Fruit fly (Drosophila melanogaster) whole organism: ENCODE measurements around the gene CG13046.

Experiments
- CG8478 ChIP-seq: fragments of >200 bp; optimal IDR thresholded peaks from 2 replicates; lab custom pipeline; 2018; ENCODE audit warnings: inconsistent platforms
- Dll ChIP-seq: fragments of >200 bp; optimal IDR thresholded peaks from 2 replicates; lab custom pipeline; 2017
- EcR ChIP-seq, 2 experiments: fragments of >200 bp; optimal IDR thresholded peaks; 2 replicates each; lab custom pipeline; 2017; ENCODE audit warnings: missing biosample characterization in 2 of 2, missing genetic modification characterization in 2 of 2, missing genetic modification reagents in 2 of 2
- pan ChIP-seq: fragments of >200 bp; optimal IDR thresholded peaks from 2 replicates; lab custom pipeline; 2017
- psq ChIP-seq: fragments of >200 bp; optimal IDR thresholded peaks from 2 replicates; lab custom pipeline; 2017
- usp ChIP-seq: fragments of >200 bp; optimal IDR thresholded peaks from 2 replicates; lab custom pipeline; 2017; ENCODE audit warnings: missing biosample characterization, missing genetic modification characterization, mixed read lengths

Gene CG13046

dm6 chr3L:16288322-16288721 lies at the start of gene CG13046:
TSS of gene CG13046 (minus strand) at chr3L:16288422.
- no peak for TF ChIP-seq Dll (lab: Kevin White, UChicago)
- no peak for TF ChIP-seq psq

- no peak for TF ChIP-seq EcR (GFP tag; optimal IDR thresholded peaks at IDR 0.05; lab: Kevin White, UChicago)
- TF ChIP-seq CG8478 (lab: Kevin White, UChicago) = no peak
- TF ChIP-seq Dll (lab: Kevin White, UChicago) = no peak
- TF ChIP-seq psq = no peak
- TF ChIP-seq pan (lab: Kevin White, UChicago) = no peak
- no peak for TF ChIP-seq usp (GFP tag; lab: Kevin White, UChicago)
Measured at dm6 chr3L:16337739-16338138, 49.5 kb upstream of the CG13046 start.

DNA sequence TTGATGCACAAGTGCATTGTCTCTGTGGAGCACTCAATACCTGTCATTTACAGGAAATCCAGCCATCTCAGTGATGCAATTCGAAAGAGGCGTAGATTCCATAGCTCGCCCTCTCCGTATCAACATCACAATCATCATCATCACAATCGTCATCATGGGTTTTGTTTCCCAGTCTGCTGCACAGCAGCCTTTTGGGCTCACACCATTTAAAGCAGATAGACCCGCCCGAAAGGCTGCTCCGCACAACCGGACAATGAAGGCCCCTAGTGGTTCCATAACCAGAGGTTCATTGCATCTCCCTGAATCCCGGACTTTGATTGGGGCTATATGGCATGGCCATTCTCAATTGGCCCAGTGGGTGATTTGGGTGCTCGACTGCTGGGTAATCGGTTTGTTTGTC lies 46.7 kb upstream of the CG13046 start:
- no peak for TF ChIP-seq psq
- TF ChIP-seq pan (lab: Kevin White, UChicago) = no peak
- TF ChIP-seq CG8478 (lab: Kevin White, UChicago) = no peak
- no peak for TF ChIP-seq usp (GFP tag; lab: Kevin White, UChicago)
- no peak for TF ChIP-seq Dll (lab: Kevin White, UChicago)
- no peak for TF ChIP-seq EcR (GFP tag; optimal IDR thresholded peaks at IDR 0.05; lab: Kevin White, UChicago)

dm6 chr3L:16333013-16333412 lies 44.8 kb upstream of the CG13046 start, which contains the start of gene CG13056:
TSS of gene CG13056 (plus strand) at chr3L:16333313.
- no peak for TF ChIP-seq usp (GFP tag; lab: Kevin White, UChicago)
- no peak for TF ChIP-seq CG8478 (lab: Kevin White, UChicago)
- TF ChIP-seq psq = no peak
- TF ChIP-seq pan (lab: Kevin White, UChicago) = no peak
- no peak for TF ChIP-seq EcR (GFP tag; optimal IDR thresholded peaks at IDR 0.05; lab: Kevin White, UChicago)
- TF ChIP-seq Dll (lab: Kevin White, UChicago) = no peak

DNA sequence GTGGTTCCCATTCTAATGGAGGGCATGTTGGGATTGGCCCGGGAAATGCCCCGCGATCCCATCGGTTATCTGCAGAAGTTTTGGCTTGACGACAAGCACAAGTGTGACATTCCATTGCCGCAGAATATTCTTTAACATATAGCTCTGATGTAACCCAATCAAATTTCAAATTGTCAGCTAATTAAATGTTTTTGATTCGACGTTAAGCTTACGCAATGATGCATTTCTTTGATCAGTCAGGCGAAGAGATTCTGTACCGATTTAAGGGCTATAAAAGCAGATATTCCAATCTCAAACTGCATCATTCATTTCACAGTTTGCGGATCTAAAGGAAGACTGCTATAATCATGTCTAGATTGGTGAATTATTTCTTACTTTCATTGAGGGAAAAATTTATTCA lies 43.4 kb upstream of the CG13046 start, which contains the start of gene retinin:
Gene retinin (plus strand): TSS at position 301 of the 400 bp plus-strand sequence.
- TF ChIP-seq Dll (lab: Kevin White, UChicago) (no peak), pan (lab: Kevin White, UChicago) (no peak), usp (GFP tag; lab: Kevin White, UChicago) (no peak), EcR (GFP tag; optimal IDR thresholded peaks at IDR 0.05; lab: Kevin White, UChicago) (no peak), CG8478 (lab: Kevin White, UChicago) (no peak), psq (no peak)

dm6 chr3L:16330740-16331139 lies 42.5 kb upstream of the CG13046 start, which contains the start of gene CG33060:
TSS of gene CG33060 (plus strand) at chr3L:16331040.
- TF ChIP-seq EcR (GFP tag; optimal IDR thresholded peaks at IDR 0.05; lab: Kevin White, UChicago) (no peak), CG8478 (lab: Kevin White, UChicago) (no peak), usp (GFP tag; lab: Kevin White, UChicago) (no peak), pan (lab: Kevin White, UChicago) (no peak), Dll (lab: Kevin White, UChicago) (no peak), psq (no peak)

dm6 chr3L:16329495-16329894 lies 41.3 kb upstream of the CG13046 start, which contains the start of gene CG33061:
TSS of gene CG33061 (plus strand) at chr3L:16329795.
- no peak for TF ChIP-seq pan (lab: Kevin White, UChicago)
- no peak for TF ChIP-seq EcR (GFP tag; optimal IDR thresholded peaks at IDR 0.05; lab: Kevin White, UChicago)
- TF ChIP-seq usp (GFP tag; lab: Kevin White, UChicago) = no peak
- TF ChIP-seq CG8478 (lab: Kevin White, UChicago) = no peak
- no peak for TF ChIP-seq Dll (lab: Kevin White, UChicago)
- TF ChIP-seq psq = no peak

dm6 chr3L:16328207-16328891 lies 40.1 kb upstream of the CG13046 start, which contains the start of gene CG13058:
TSS of gene CG13058 (plus strand) at chr3L:16328841.
- TF ChIP-seq Dll (lab: Kevin White, UChicago) (no peak), usp (GFP tag; lab: Kevin White, UChicago) (no peak), pan (lab: Kevin White, UChicago) (no peak), EcR (GFP tag; optimal IDR thresholded peaks at IDR 0.05; lab: Kevin White, UChicago) (no peak), CG8478 (lab: Kevin White, UChicago) (no peak), psq (no peak)

DNA sequence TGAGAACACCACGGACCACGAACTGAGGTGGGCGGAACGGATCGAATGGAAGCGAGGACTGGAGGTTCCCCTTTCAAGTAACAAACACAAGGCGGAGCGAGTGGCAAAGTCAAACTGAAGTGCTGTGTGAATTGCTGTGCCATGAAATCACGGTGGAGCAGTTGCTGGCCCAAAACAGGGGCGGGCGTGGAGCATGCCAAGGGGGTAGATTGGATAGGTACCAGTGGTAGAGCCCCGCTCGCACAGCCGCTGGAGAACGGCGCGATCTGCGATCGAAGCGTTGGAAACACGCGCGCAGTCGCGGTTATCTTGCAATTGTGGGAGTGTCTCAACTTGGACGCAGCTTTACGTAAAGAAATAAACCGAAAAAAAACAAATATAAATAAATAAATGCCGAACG lies 39.6 kb upstream of the CG13046 start, which contains the start of gene CG13038:
Gene CG13038 (minus strand): TSS at position 118 of the 400 bp plus-strand sequence.
- TF ChIP-seq CG8478 (lab: Kevin White, UChicago) (no peak), pan (lab: Kevin White, UChicago) (no peak), Dll (lab: Kevin White, UChicago) (no peak), usp (GFP tag; lab: Kevin White, UChicago) (no peak), EcR (GFP tag; optimal IDR thresholded peaks at IDR 0.05; lab: Kevin White, UChicago) (no peak), psq (no peak)

- TF ChIP-seq CG8478 (lab: Kevin White, UChicago) (no peak), pan (lab: Kevin White, UChicago) (no peak), EcR (GFP tag; optimal IDR thresholded peaks at IDR 0.05; lab: Kevin White, UChicago) (no peak), Dll (lab: Kevin White, UChicago) (no peak), usp (GFP tag; lab: Kevin White, UChicago) (no peak), psq (no peak)
Measured at dm6 chr3L:16326657-16327056, 38.4 kb upstream of the CG13046 start, which contains the start of the genes CG13040 and CG13039. TSS of gene CG13040 (minus strand) at chr3L:16326757. TSS of gene CG13039 (minus strand) at chr3L:16326762.

- TF ChIP-seq psq (no peak), Dll (lab: Kevin White, UChicago) (no peak), usp (GFP tag; lab: Kevin White, UChicago) (no peak), EcR (GFP tag; optimal IDR thresholded peaks at IDR 0.05; lab: Kevin White, UChicago) (no peak), pan (lab: Kevin White, UChicago) (no peak), CG8478 (lab: Kevin White, UChicago) (no peak)
Measured at dm6 chr3L:16323372-16323771, 35.1 kb upstream of the CG13046 start, which contains the start of gene CG13059. TSS of gene CG13059 (plus strand) at chr3L:16323672.
